Fruit fly (Drosophila melanogaster) whole organism, embryonic: Measurements from ENCODE around the gene CG7579.
A peak's percentile ranks its signal among the peaks of the same experiment; 100 is the strongest.

Experiments used
- Aef1 ChIP-seq: fragments of 200-800 bp; sonication (Bioruptor generic); IDR thresholded peaks from 3 replicates; pipeline ENCODE4 v1.3.6; 2022; ENCODE audit warnings: missing biosample characterization, missing genetic modification characterization
- Asciz ChIP-seq: fragments of 200-800 bp; sonication (Bioruptor generic); optimal IDR thresholded peaks from 2 replicates; lab custom pipeline; 2017; ENCODE audit warnings: missing biosample characterization, mild to moderate bottlenecking, missing genetic modification characterization, missing genetic modification reagents
- Bteb2 ChIP-seq: fragments of 200-800 bp; sonication (Bioruptor generic); optimal IDR thresholded peaks from 2 replicates; lab custom pipeline; 2016; ENCODE audit warnings: missing biosample characterization, missing genetic modification characterization
- CG10209 ChIP-seq: fragments of 200-800 bp; sonication (Bioruptor generic); optimal IDR thresholded peaks from 3 replicates; lab custom pipeline; 2017; ENCODE audit warnings: missing biosample characterization, mild to moderate bottlenecking, missing genetic modification characterization, missing genetic modification reagents
- CG11560 ChIP-seq: fragments of 200-800 bp; sonication (Bioruptor generic); IDR thresholded peaks from 3 replicates; pipeline ENCODE4 v1.3.6; 2022; ENCODE audit warnings: missing biosample characterization, missing genetic modification characterization
- CG1233 ChIP-seq: fragments of 200-800 bp; sonication (Bioruptor generic); optimal IDR thresholded peaks from 4 replicates; lab custom pipeline; 2018; ENCODE audit warnings: missing biosample characterization, mild to moderate bottlenecking, missing genetic modification characterization
- CG12659 ChIP-seq: fragments of 200-800 bp; sonication (Bioruptor generic); optimal IDR thresholded peaks from 3 replicates; lab custom pipeline; 2017; ENCODE audit warnings: mild to moderate bottlenecking, missing biosample characterization, missing genetic modification reagents, missing genetic modification characterization
- CG13424 ChIP-seq: fragments of 200-800 bp; sonication (Bioruptor generic); optimal IDR thresholded peaks from 2 replicates; lab custom pipeline; 2019; ENCODE audit warnings: missing biosample characterization, mild to moderate bottlenecking, missing genetic modification characterization, moderate library complexity
- CG1602 ChIP-seq: fragments of 200-800 bp; sonication (Bioruptor generic); optimal IDR thresholded peaks from 3 replicates; lab custom pipeline; 2016; ENCODE audit warnings: missing biosample characterization, missing genetic modification characterization
- CG17568 ChIP-seq: fragments of 200-800 bp; sonication (Bioruptor generic); optimal IDR thresholded peaks from 2 replicates; lab custom pipeline; 2018; ENCODE audit warnings: missing biosample characterization, mild to moderate bottlenecking, missing genetic modification characterization, moderate library complexity
- CG17802 ChIP-seq: fragments of 200-800 bp; sonication (Bioruptor generic); optimal IDR thresholded peaks from 2 replicates; lab custom pipeline; 2018; ENCODE audit warnings: missing biosample characterization, mild to moderate bottlenecking, missing genetic modification characterization, moderate library complexity
- CG34422 ChIP-seq: fragments of 200-800 bp; sonication (Bioruptor generic); IDR thresholded peaks from 3 replicates; pipeline ENCODE4 v1.3.6; 2022; ENCODE audit warnings: missing biosample characterization, missing genetic modification characterization
- CG4820 ChIP-seq: fragments of 200-800 bp; sonication (Bioruptor generic); optimal IDR thresholded peaks from 3 replicates; lab custom pipeline; 2016; ENCODE audit warnings: missing biosample characterization, missing genetic modification characterization
- CG8089 ChIP-seq: fragments of 200-800 bp; sonication (Bioruptor generic); optimal IDR thresholded peaks from 3 replicates; lab custom pipeline; 2016; ENCODE audit warnings: missing biosample characterization, missing genetic modification characterization
- CG8290 ChIP-seq, 3 experiments: fragments of 200-800 bp; sonication (Bioruptor generic); optimal IDR thresholded peaks; 2 replicates each; lab custom pipeline; 2016 to 2019; ENCODE audit warnings: missing biosample characterization in 3 of 3, missing genetic modification characterization in 3 of 3, mild to moderate bottlenecking in 2 of 3, moderate library complexity in 1 of 3
- CG8765 ChIP-seq: fragments of 200-800 bp; sonication (Bioruptor generic); IDR thresholded peaks from 2 replicates; pipeline ENCODE4 v1.3.6; 2022; ENCODE audit warnings: missing biosample characterization, missing genetic modification characterization
- CG9727 ChIP-seq: fragments of 200-800 bp; sonication (Bioruptor generic); optimal IDR thresholded peaks from 3 replicates; lab custom pipeline; 2017; ENCODE audit warnings: missing biosample characterization, mild to moderate bottlenecking, missing genetic modification characterization
- Dip3 ChIP-seq: fragments of 200-800 bp; sonication (Bioruptor generic); optimal IDR thresholded peaks from 3 replicates; lab custom pipeline; 2016; ENCODE audit warnings: missing biosample characterization, missing genetic modification characterization
- Dll ChIP-seq: fragments of 200-800 bp; sonication (Bioruptor generic); IDR thresholded peaks from 4 replicates; pipeline ENCODE4 v1.3.6; 2022; ENCODE audit warnings: missing biosample characterization, missing genetic modification characterization; ENCODE audit not compliant: partially characterized antibody
- Dref ChIP-seq: fragments of 200-800 bp; sonication (Bioruptor generic); IDR thresholded peaks from 2 replicates; pipeline ENCODE4 v1.3.6; 2022; ENCODE audit warnings: missing biosample characterization, missing genetic modification characterization
- HLHmδ ChIP-seq: fragments of 200-800 bp; sonication (Bioruptor generic); optimal IDR thresholded peaks from 2 replicates; lab custom pipeline; 2018; ENCODE audit warnings: missing biosample characterization, mild to moderate bottlenecking, missing genetic modification characterization, moderate library complexity
- HmgD ChIP-seq: fragments of 200-800 bp; sonication (Bioruptor generic); optimal IDR thresholded peaks from 3 replicates; lab custom pipeline; 2016; ENCODE audit warnings: missing biosample characterization, missing genetic modification characterization
- HmgZ ChIP-seq: fragments of 200-800 bp; sonication (Bioruptor generic); optimal IDR thresholded peaks from 2 replicates; lab custom pipeline; 2018; ENCODE audit warnings: missing biosample characterization, mild to moderate bottlenecking, missing genetic modification characterization
- Hr39 ChIP-seq: fragments of >200 bp; optimal IDR thresholded peaks from 2 replicates; lab custom pipeline; 2017
- Lhr ChIP-seq: fragments of 200-800 bp; sonication (Bioruptor generic); optimal IDR thresholded peaks from 3 replicates; lab custom pipeline; 2017; ENCODE audit warnings: mild to moderate bottlenecking, missing biosample characterization, missing genetic modification reagents, missing genetic modification characterization
- Mrtf ChIP-seq: fragments of 200-800 bp; sonication (Bioruptor generic); IDR thresholded peaks from 3 replicates; pipeline ENCODE4 v1.3.6; 2022; ENCODE audit warnings: missing biosample characterization, missing genetic modification characterization
- Nf-YC ChIP-seq: fragments of 200-800 bp; optimal IDR thresholded peaks from 3 replicates; lab custom pipeline; 2019; ENCODE audit warnings: missing biosample characterization, mild to moderate bottlenecking, missing genetic modification characterization, moderate library complexity
- NfI ChIP-seq: fragments of 200-800 bp; sonication (Bioruptor generic); optimal IDR thresholded peaks from 3 replicates; lab custom pipeline; 2018; ENCODE audit warnings: missing biosample characterization, mild to moderate bottlenecking, missing genetic modification characterization, moderate library complexity
- Ravus ChIP-seq: fragments of 200-800 bp; sonication (Bioruptor generic); IDR thresholded peaks from 2 replicates; pipeline ENCODE4 v1.3.6; 2022; ENCODE audit warnings: missing biosample characterization, missing genetic modification characterization
- Scr ChIP-seq: fragments of 200-800 bp; sonication (Bioruptor generic); IDR thresholded peaks from 2 replicates; pipeline ENCODE4 v1.3.6; 2022; ENCODE audit warnings: missing biosample characterization, missing genetic modification characterization; ENCODE audit not compliant: partially characterized antibody
- Sin3A ChIP-seq: fragments of >200 bp; optimal IDR thresholded peaks from 2 replicates; lab custom pipeline; 2018
- Sox100B ChIP-seq: fragments of 200-800 bp; sonication (Bioruptor generic); optimal IDR thresholded peaks from 3 replicates; lab custom pipeline; 2018; ENCODE audit warnings: missing biosample characterization, mild to moderate bottlenecking, missing genetic modification characterization
- Sox102F ChIP-seq: fragments of 200-800 bp; sonication (Bioruptor generic); optimal IDR thresholded peaks from 2 replicates; lab custom pipeline; 2018; ENCODE audit warnings: missing biosample characterization, mild to moderate bottlenecking, missing genetic modification characterization, moderate library complexity
- ac ChIP-seq: fragments of 200-800 bp; sonication (Bioruptor generic); optimal IDR thresholded peaks from 3 replicates; lab custom pipeline; 2017; ENCODE audit warnings: missing biosample characterization, mild to moderate bottlenecking, missing genetic modification characterization
- bcd ChIP-seq: fragments of 200-800 bp; sonication (Bioruptor generic); optimal IDR thresholded peaks from 2 replicates; lab custom pipeline; 2017; ENCODE audit warnings: missing biosample characterization, mild to moderate bottlenecking, missing genetic modification characterization
- bigmax ChIP-seq: fragments of 200-800 bp; sonication (Bioruptor generic); optimal IDR thresholded peaks from 2 replicates; lab custom pipeline; 2018; ENCODE audit warnings: missing biosample characterization, mild to moderate bottlenecking, missing genetic modification characterization
- br ChIP-seq: fragments of >200 bp; optimal IDR thresholded peaks from 2 replicates; lab custom pipeline; 2017
- cad ChIP-seq: fragments of >200 bp; optimal IDR thresholded peaks from 2 replicates; lab custom pipeline; 2017; ENCODE audit warnings: missing biosample characterization, missing genetic modification characterization
- crol ChIP-seq: fragments of 200-800 bp; sonication (Bioruptor generic); IDR thresholded peaks from 2 replicates; pipeline ENCODE4 v1.3.6; 2022; ENCODE audit warnings: missing biosample characterization, missing genetic modification characterization
- cwo ChIP-seq: fragments of 200-800 bp; sonication (Bioruptor generic); optimal IDR thresholded peaks from 3 replicates; lab custom pipeline; 2017; ENCODE audit warnings: missing biosample characterization, missing genetic modification characterization, mild to moderate bottlenecking, moderate library complexity, missing genetic modification reagents
- dan ChIP-seq: fragments of 200-800 bp; sonication (Bioruptor generic); IDR thresholded peaks from 2 replicates; pipeline ENCODE4 v1.3.6; 2022; ENCODE audit warnings: missing biosample characterization, missing genetic modification characterization
- emc ChIP-seq: fragments of 200-800 bp; sonication (Bioruptor generic); optimal IDR thresholded peaks from 2 replicates; lab custom pipeline; 2016; ENCODE audit warnings: missing biosample characterization, missing genetic modification characterization
- fd102C ChIP-seq: fragments of 200-800 bp; sonication (Bioruptor generic); optimal IDR thresholded peaks from 2 replicates; lab custom pipeline; 2018; ENCODE audit warnings: missing biosample characterization, mild to moderate bottlenecking, missing genetic modification characterization, moderate library complexity
- gem ChIP-seq: fragments of 200-800 bp; sonication (Bioruptor generic); optimal IDR thresholded peaks from 2 replicates; lab custom pipeline; 2019; ENCODE audit warnings: missing biosample characterization, mild to moderate bottlenecking, missing genetic modification characterization, moderate library complexity
- lilli ChIP-seq: fragments of 200-800 bp; sonication (Bioruptor generic); optimal IDR thresholded peaks from 3 replicates; lab custom pipeline; 2016; ENCODE audit warnings: missing biosample characterization, missing genetic modification characterization
- nau ChIP-seq: fragments of 200-800 bp; sonication (Bioruptor generic); optimal IDR thresholded peaks from 3 replicates; lab custom pipeline; 2017; ENCODE audit warnings: missing biosample characterization, mild to moderate bottlenecking, missing genetic modification characterization, missing genetic modification reagents
- pita ChIP-seq: fragments of 200-800 bp; sonication (Bioruptor generic); optimal IDR thresholded peaks from 2 replicates; lab custom pipeline; 2017; ENCODE audit warnings: missing biosample characterization, mild to moderate bottlenecking, missing genetic modification characterization
- pzg ChIP-seq: fragments of 200-800 bp; sonication (Bioruptor generic); optimal IDR thresholded peaks from 3 replicates; lab custom pipeline; 2018; ENCODE audit warnings: missing biosample characterization, mild to moderate bottlenecking, missing genetic modification characterization, moderate library complexity
- slou ChIP-seq: fragments of 200-800 bp; sonication (Bioruptor generic); optimal IDR thresholded peaks from 3 replicates; lab custom pipeline; 2016; ENCODE audit warnings: missing biosample characterization, missing genetic modification characterization
- slp2 ChIP-seq: fragments of 200-800 bp; sonication (Bioruptor generic); optimal IDR thresholded peaks from 2 replicates; lab custom pipeline; 2016; ENCODE audit warnings: missing biosample characterization, missing genetic modification characterization
- sna ChIP-seq: fragments of 200-800 bp; sonication (Bioruptor generic); IDR thresholded peaks from 2 replicates; pipeline ENCODE4 v1.3.6; 2022; ENCODE audit warnings: missing biosample characterization, missing genetic modification characterization; ENCODE audit not compliant: partially characterized antibody
- so ChIP-seq: fragments of 200-800 bp; sonication (Bioruptor generic); IDR thresholded peaks from 3 replicates; pipeline ENCODE4 v1.3.6; 2022; ENCODE audit warnings: missing biosample characterization, missing genetic modification characterization

CG7579 gene

DNA sequence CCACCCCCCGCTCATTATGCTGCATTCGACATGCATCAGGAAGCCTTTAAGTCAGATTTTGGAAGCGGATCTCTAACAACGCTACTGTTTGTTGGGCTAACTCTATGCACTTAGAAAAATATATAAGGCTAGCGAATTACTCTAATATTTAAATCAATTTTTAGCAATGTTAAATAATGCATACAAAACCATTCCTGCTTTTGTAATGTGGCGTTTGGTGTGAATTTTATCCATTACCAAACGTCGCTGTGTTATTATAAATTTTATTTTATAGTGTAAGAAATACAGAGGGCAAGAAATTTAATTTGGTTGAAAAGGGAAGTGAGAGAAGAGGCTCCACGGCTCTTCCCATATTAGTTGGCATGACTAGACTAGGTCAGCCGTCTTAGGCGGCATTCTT, 10.4 kb downstream of the CG7579 start (continued):
- TF ChIP-seq CG10209 (GFP tag; lab: Kevin White, UChicago), result peak; percentile 11
- no peak for TF ChIP-seq Lhr (GFP tag; lab: Kevin White, UChicago)
- TF ChIP-seq CG13424 (tag; lab: Kevin White, UChicago), result peak; percentile 29
- no peak for TF ChIP-seq Hr39 (lab: Kevin White, UChicago)
- TF ChIP-seq Nf-YC (tag; lab: Kevin White, UChicago), result no peak
- TF ChIP-seq CG17802 (tag; lab: Kevin White, UChicago), result peak; percentile 12
- TF ChIP-seq CG8089 (GFP tag; lab: Kevin White, UChicago), result no peak
- TF ChIP-seq CG11560 (tag; lab: Robert Waterston, UW), result no peak
- TF ChIP-seq HmgD (GFP tag; lab: Kevin White, UChicago), result no peak
- peak; percentile 6 for TF ChIP-seq CG4820 (GFP tag; lab: Kevin White, UChicago)
- TF ChIP-seq br, result no peak
- no peak for TF ChIP-seq Sin3A (lab: Kevin White, UChicago)
- TF ChIP-seq Ravus (GFP tag; lab: Robert Waterston, UW), result no peak
- no peak for TF ChIP-seq Mrtf
- no peak for TF ChIP-seq Sox100B (GFP tag; lab: Kevin White, UChicago)
- no peak for TF ChIP-seq emc (GFP tag; lab: Kevin White, UChicago)
- TF ChIP-seq ac (GFP tag; lab: Kevin White, UChicago), result no peak
- TF ChIP-seq bigmax (GFP tag; lab: Kevin White, UChicago), result no peak
- TF ChIP-seq fd102C (GFP tag; lab: Kevin White, UChicago), result peak; percentile 36
- TF ChIP-seq pzg (GFP tag; lab: Kevin White, UChicago), result no peak
- no peak for TF ChIP-seq Aef1 (GFP tag; lab: Robert Waterston, UW)
- no peak for TF ChIP-seq Dref (GFP tag; lab: Robert Waterston, UW)
- no peak for TF ChIP-seq sna
- TF ChIP-seq Asciz, result peak; percentile 30
- TF ChIP-seq gem (tag; lab: Kevin White, UChicago), result peak; percentile 67
- TF ChIP-seq pita (GFP tag; lab: Kevin White, UChicago), result no peak
- TF ChIP-seq Dip3 (GFP tag; lab: Kevin White, UChicago), result no peak
- no peak for TF ChIP-seq Scr (GFP tag; lab: Robert Waterston, UW)
- TF ChIP-seq cwo (GFP tag; lab: Kevin White, UChicago), result no peak
- TF ChIP-seq HmgZ (tag; lab: Kevin White, UChicago), result no peak
- TF ChIP-seq crol (GFP tag; lab: Robert Waterston, UW), result no peak
- TF ChIP-seq HLHmδ, result no peak
- no peak for TF ChIP-seq CG8765 (GFP tag; lab: Robert Waterston, UW)
- TF ChIP-seq CG34422 (GFP tag; lab: Robert Waterston, UW), result no peak
- no peak for TF ChIP-seq slou (GFP tag; lab: Kevin White, UChicago)
- no peak for TF ChIP-seq Dll (GFP tag; lab: Robert Waterston, UW)
- TF ChIP-seq Sox102F (GFP tag; lab: Kevin White, UChicago), result no peak
- no peak for TF ChIP-seq CG8290 (GFP tag; optimal IDR thresholded peaks at IDR 0.05; lab: Kevin White, UChicago)
- no peak for TF ChIP-seq CG8290 (tag; optimal IDR thresholded peaks at IDR 0.05; lab: Kevin White, UChicago)
- TF ChIP-seq nau (GFP tag; lab: Kevin White, UChicago), result no peak
- no peak for TF ChIP-seq cad (GFP tag; lab: Kevin White, UChicago)
- TF ChIP-seq Bteb2 (GFP tag; lab: Kevin White, UChicago), result no peak
- no peak for TF ChIP-seq lilli
- no peak for TF ChIP-seq NfI (GFP tag; lab: Kevin White, UChicago)
- TF ChIP-seq slp2 (GFP tag; lab: Kevin White, UChicago), result no peak
- TF ChIP-seq CG1602 (GFP tag; lab: Kevin White, UChicago), result peak; percentile 15
- TF ChIP-seq CG17568 (GFP tag; lab: Kevin White, UChicago), result no peak
- no peak for TF ChIP-seq dan (GFP tag; lab: Robert Waterston, UW)
- no peak for TF ChIP-seq CG1233
- no peak for TF ChIP-seq so (GFP tag; lab: Robert Waterston, UW)
- no peak for TF ChIP-seq CG12659
- TF ChIP-seq CG9727 (GFP tag; lab: Kevin White, UChicago), result peak; percentile 59
- TF ChIP-seq bcd (GFP tag; lab: Kevin White, UChicago), result no peak
